Worm (Caenorhabditis elegans) whole organism, L2 larva: ENCODE data around the gene C07G3.8.

Experiments
- F13H6.1 ChIP-seq: sonication (generic microtip); optimal IDR thresholded peaks from 2 replicates; lab custom pipeline; 2016; ENCODE audit warnings: missing genetic modification characterization, missing compliant biosample characterization
- R02D3.7 ChIP-seq: fragments of 150-350 bp; optimal IDR thresholded peaks from 2 replicates; lab custom pipeline; 2014; ENCODE audit warnings: missing biosample characterization, missing genetic modification characterization
- Y55F3AM.14 ChIP-seq: fragments of 200-800 bp; sonication (Bioruptor generic); optimal IDR thresholded peaks from 2 replicates; lab custom pipeline; 2018; ENCODE audit warnings: mild to moderate bottlenecking, missing genetic modification characterization, missing compliant biosample characterization
- ZK546.5 ChIP-seq: sonication (generic microtip); optimal IDR thresholded peaks from 2 replicates; lab custom pipeline; 2017; ENCODE audit warnings: missing biosample characterization, missing genetic modification characterization
- alr-1 ChIP-seq: fragments of 150-350 bp; optimal IDR thresholded peaks from 2 replicates; lab custom pipeline; 2014; ENCODE audit warnings: missing biosample characterization, missing genetic modification characterization
- ama-1 ChIP-seq: fragments of 150-350 bp; optimal IDR thresholded peaks from 2 replicates; lab custom pipeline; 2018; ENCODE audit warnings: inconsistent platforms
- blmp-1 ChIP-seq: sonication (generic microtip); optimal IDR thresholded peaks from 2 replicates; lab custom pipeline; 2017; ENCODE audit warnings: missing genetic modification characterization, mild to moderate bottlenecking, missing compliant biosample characterization, antibody characterized with exemption, moderate library complexity; ENCODE audit not compliant: insufficient read depth
- ceh-16 ChIP-seq: fragments of 150-350 bp; optimal IDR thresholded peaks from 2 replicates; lab custom pipeline; 2014; ENCODE audit warnings: missing biosample characterization, missing genetic modification characterization
- ceh-82 ChIP-seq: fragments of 150-350 bp; optimal IDR thresholded peaks from 2 replicates; lab custom pipeline; 2014; ENCODE audit warnings: missing biosample characterization, missing genetic modification characterization
- crh-2 ChIP-seq: sonication (generic microtip); optimal IDR thresholded peaks from 2 replicates; lab custom pipeline; 2017; ENCODE audit warnings: missing biosample characterization, missing genetic modification characterization
- dmd-4 ChIP-seq: sonication (generic microtip); optimal IDR thresholded peaks from 2 replicates; lab custom pipeline; 2017; ENCODE audit warnings: missing biosample characterization, missing genetic modification characterization
- egl-27 ChIP-seq: sonication (generic microtip); optimal IDR thresholded peaks from 3 replicates; lab custom pipeline; 2017; ENCODE audit warnings: missing biosample characterization, missing genetic modification reagents, missing genetic modification characterization
- elt-1 ChIP-seq: fragments of 150-350 bp; optimal IDR thresholded peaks from 2 replicates; lab custom pipeline; 2014; ENCODE audit warnings: missing biosample characterization, missing genetic modification characterization
- elt-3 ChIP-seq: sonication (generic microtip); optimal IDR thresholded peaks from 2 replicates; lab custom pipeline; 2017; ENCODE audit warnings: missing biosample characterization, missing genetic modification characterization
- fos-1 ChIP-seq: fragments of 150-350 bp; optimal IDR thresholded peaks from 2 replicates; lab custom pipeline; 2014; ENCODE audit warnings: missing biosample characterization, missing genetic modification characterization
- gmeb-1 ChIP-seq: fragments of 150-350 bp; optimal IDR thresholded peaks from 2 replicates; lab custom pipeline; 2014; ENCODE audit warnings: missing biosample characterization, missing genetic modification characterization
- lin-11 ChIP-seq: fragments of 150-350 bp; sonication (generic microtip); optimal IDR thresholded peaks from 2 replicates; lab custom pipeline; 2014; ENCODE audit warnings: missing biosample characterization, missing genetic modification characterization, inconsistent platforms, mixed read lengths
- lin-39 ChIP-seq: fragments of 150-350 bp; optimal IDR thresholded peaks from 2 replicates; lab custom pipeline; 2014; ENCODE audit warnings: missing biosample characterization, missing genetic modification reagents, missing genetic modification characterization
- lsy-2 ChIP-seq, 2 experiments: fragments of 150-350 bp in 1 of 2; sonication (generic microtip) in 1 of 2; optimal IDR thresholded peaks; 2 replicates each; lab custom pipeline; 2014 to 2017; ENCODE audit warnings: missing biosample characterization in 2 of 2, missing genetic modification characterization in 2 of 2
- mab-5 ChIP-seq: fragments of 150-350 bp; optimal IDR thresholded peaks from 2 replicates; lab custom pipeline; 2014; ENCODE audit warnings: missing biosample characterization, missing genetic modification characterization
- mdl-1 ChIP-seq, 2 experiments: fragments of 150-350 bp in 1 of 2; sonication (generic microtip) in 1 of 2; optimal IDR thresholded peaks; 2 replicates each; lab custom pipeline; 2017; ENCODE audit warnings: missing biosample characterization in 2 of 2, missing genetic modification characterization in 2 of 2
- nhr-10 ChIP-seq: sonication (generic microtip); optimal IDR thresholded peaks from 2 replicates; lab custom pipeline; 2017; ENCODE audit warnings: missing biosample characterization, missing genetic modification characterization
- nhr-12 ChIP-seq: fragments of 150-350 bp; optimal IDR thresholded peaks from 2 replicates; lab custom pipeline; 2014; ENCODE audit warnings: missing biosample characterization, missing genetic modification characterization
- nhr-129 ChIP-seq: fragments of 150-350 bp; optimal IDR thresholded peaks from 2 replicates; lab custom pipeline; 2014; ENCODE audit warnings: missing biosample characterization, missing genetic modification characterization
- nhr-21 ChIP-seq: fragments of 150-350 bp; optimal IDR thresholded peaks from 2 replicates; lab custom pipeline; 2014; ENCODE audit warnings: missing biosample characterization, missing genetic modification characterization
- nhr-237 ChIP-seq: fragments of 150-350 bp; optimal IDR thresholded peaks from 2 replicates; lab custom pipeline; 2014; ENCODE audit warnings: missing biosample characterization, missing genetic modification characterization
- nhr-25 ChIP-seq: fragments of 150-350 bp; sonication (generic microtip); optimal IDR thresholded peaks from 3 replicates; lab custom pipeline; 2014; ENCODE audit warnings: missing biosample characterization, missing genetic modification characterization
- peb-1 ChIP-seq: fragments of 150-350 bp; optimal IDR thresholded peaks from 2 replicates; lab custom pipeline; 2014; ENCODE audit warnings: missing biosample characterization, missing genetic modification characterization
- sma-3 ChIP-seq: sonication (generic microtip); optimal IDR thresholded peaks from 2 replicates; lab custom pipeline; 2016; ENCODE audit warnings: missing genetic modification reagents, missing genetic modification characterization, missing compliant biosample characterization
- sma-9 ChIP-seq, 2 experiments: fragments of 150-350 bp in 1 of 2; sonication (generic microtip) in 1 of 2; optimal IDR thresholded peaks; 2 replicates each; lab custom pipeline; 2014 to 2016; ENCODE audit warnings: missing genetic modification characterization in 2 of 2, mild to moderate bottlenecking in 1 of 2, missing biosample characterization in 1 of 2, missing compliant biosample characterization in 1 of 2, missing genetic modification reagents in 1 of 2, moderate library complexity in 1 of 2
- snpc-4 ChIP-seq: fragments of 150-350 bp; optimal IDR thresholded peaks from 2 replicates; lab custom pipeline; 2014; ENCODE audit warnings: missing biosample characterization, missing genetic modification characterization
- ztf-1 ChIP-seq: fragments of 200-800 bp; sonication (Bioruptor generic); conservative IDR thresholded peaks from 2 replicates; pipeline ENCODE4 v1.3.6; 2022; ENCODE audit warnings: missing genetic modification characterization, missing compliant biosample characterization
- ztf-11 ChIP-seq: sonication (generic microtip); optimal IDR thresholded peaks from 2 replicates; lab custom pipeline; 2017; ENCODE audit warnings: missing biosample characterization, missing genetic modification characterization
- ztf-4 ChIP-seq: fragments of 150-350 bp; optimal IDR thresholded peaks from 2 replicates; lab custom pipeline; 2014; ENCODE audit warnings: missing biosample characterization, missing genetic modification characterization

Gene C07G3.8

ce11 chrV:3459919-3460318 lies 42.0 kb downstream of the C07G3.8 start, which contains the start of gene slc-28.2:
Gene slc-28.2, plus strand, starts transcription at chrV:3460219.
- TF ChIP-seq elt-3 = no peak
- no peak for TF ChIP-seq sma-3 (GFP tag; lab: Kevin White, UChicago)
- TF ChIP-seq alr-1 (tag; lab: Kevin White, UChicago) = no peak
- TF ChIP-seq lin-11 (tag; lab: Kevin White, UChicago) = no peak
- no peak for TF ChIP-seq mdl-1 (tag; optimal IDR thresholded peaks at IDR 0.05; lab: Kevin White, UChicago)
- TF ChIP-seq crh-2 (tag; lab: Kevin White, UChicago) = no peak
- no peak for TF ChIP-seq ztf-4 (tag; lab: Kevin White, UChicago)
- TF ChIP-seq elt-1 (tag; lab: Kevin White, UChicago) = no peak
- TF ChIP-seq sma-9 (GFP tag; optimal IDR thresholded peaks at IDR 0.05; lab: Kevin White, UChicago) = no peak
- TF ChIP-seq sma-9 (tag; optimal IDR thresholded peaks at IDR 0.05; lab: Kevin White, UChicago) = no peak
- TF ChIP-seq Y55F3AM.14 (GFP tag; lab: Kevin White, UChicago) = no peak
- no peak for TF ChIP-seq F13H6.1 (tag; lab: Kevin White, UChicago)
- no peak for TF ChIP-seq gmeb-1 (tag; lab: Kevin White, UChicago)
- no peak for TF ChIP-seq ZK546.5 (tag; lab: Kevin White, UChicago)
- no peak for TF ChIP-seq egl-27

ce11 chrV:3455135-3455747 lies 46.7 kb downstream of the C07G3.8 start:
- TF ChIP-seq elt-3 = no peak
- TF ChIP-seq ztf-4 (tag; lab: Kevin White, UChicago) = no peak
- TF ChIP-seq mab-5 (tag; lab: Kevin White, UChicago) = no peak
- TF ChIP-seq F13H6.1 (tag; lab: Kevin White, UChicago) = no peak
- no peak for TF ChIP-seq elt-1 (tag; lab: Kevin White, UChicago)
- no peak for TF ChIP-seq dmd-4 (tag; lab: Kevin White, UChicago)
- TF ChIP-seq ceh-82 (tag; lab: Kevin White, UChicago) = no peak
- no peak for TF ChIP-seq ztf-1 (GFP tag; lab: Robert Waterston, UW)
- no peak for TF ChIP-seq fos-1 (tag; lab: Kevin White, UChicago)
- no peak for TF ChIP-seq nhr-237 (tag; lab: Kevin White, UChicago)
- TF ChIP-seq nhr-21 (tag; lab: Kevin White, UChicago) = no peak
- TF ChIP-seq nhr-129 (tag; lab: Kevin White, UChicago) = no peak

- TF ChIP-seq lsy-2 (tag; optimal IDR thresholded peaks at IDR 0.05; lab: Kevin White, UChicago) = no peak
Observed at ce11 chrV:3454620-3455019, 47.3 kb downstream of the C07G3.8 start.

ce11 chrV:3452489-3452888 lies 49.4 kb downstream of the C07G3.8 start:
- TF ChIP-seq sma-9 (GFP tag; optimal IDR thresholded peaks at IDR 0.05; lab: Kevin White, UChicago) = no peak
- no peak for TF ChIP-seq sma-9 (tag; optimal IDR thresholded peaks at IDR 0.05; lab: Kevin White, UChicago)
- no peak for TF ChIP-seq lin-39
- no peak for TF ChIP-seq ztf-1 (GFP tag; lab: Robert Waterston, UW)
- TF ChIP-seq ztf-4 (tag; lab: Kevin White, UChicago) = no peak
- TF ChIP-seq nhr-237 (tag; lab: Kevin White, UChicago) = no peak
- TF ChIP-seq ceh-16 (tag; lab: Kevin White, UChicago) = no peak
- no peak for TF ChIP-seq ZK546.5 (tag; lab: Kevin White, UChicago)
- no peak for TF ChIP-seq nhr-21 (tag; lab: Kevin White, UChicago)
- no peak for TF ChIP-seq ceh-82 (tag; lab: Kevin White, UChicago)
- TF ChIP-seq gmeb-1 (tag; lab: Kevin White, UChicago) = no peak
- no peak for TF ChIP-seq blmp-1
- no peak for TF ChIP-seq peb-1 (tag; lab: Kevin White, UChicago)
- no peak for TF ChIP-seq nhr-12

ce11 chrV:3451646-3452045 lies 50.3 kb downstream of the C07G3.8 start:
- no peak for TF ChIP-seq nhr-12
- TF ChIP-seq nhr-25 (tag; lab: Kevin White, UChicago) = no peak
- no peak for TF ChIP-seq R02D3.7 (tag; lab: Kevin White, UChicago)
- TF ChIP-seq egl-27 = no peak
- no peak for TF ChIP-seq ztf-11 (tag; lab: Kevin White, UChicago)
- no peak for TF ChIP-seq lsy-2 (tag; optimal IDR thresholded peaks at IDR 0.05; lab: Kevin White, UChicago)
- no peak for TF ChIP-seq nhr-21 (tag; lab: Kevin White, UChicago)
- TF ChIP-seq lin-11 (tag; lab: Kevin White, UChicago) = no peak
- no peak for TF ChIP-seq snpc-4 (tag; lab: Kevin White, UChicago)
- no peak for TF ChIP-seq nhr-237 (tag; lab: Kevin White, UChicago)
- TF ChIP-seq crh-2 (tag; lab: Kevin White, UChicago) = no peak
- TF ChIP-seq ama-1 (lab: Kevin White, UChicago) = no peak
- no peak for TF ChIP-seq ZK546.5 (tag; lab: Kevin White, UChicago)
- TF ChIP-seq ztf-4 (tag; lab: Kevin White, UChicago) = no peak
- no peak for TF ChIP-seq nhr-10 (tag; lab: Kevin White, UChicago)
- TF ChIP-seq sma-3 (GFP tag; lab: Kevin White, UChicago) = no peak
- TF ChIP-seq mdl-1 (tag; optimal IDR thresholded peaks at IDR 0.05; lab: Kevin White, UChicago) = no peak
